Worm (Caenorhabditis elegans) whole organism, L4 larva: Measurements from ENCODE around the gene chil-24.

Experiments used
- D1046.2 ChIP-seq: fragments of 200-800 bp; sonication (Bioruptor generic); IDR thresholded peaks from 2 replicates; pipeline ENCODE4 v1.3.6; 2022; ENCODE audit warnings: missing genetic modification characterization, missing compliant biosample characterization
- F26F4.8 ChIP-seq: fragments of 200-800 bp; sonication (Bioruptor generic); conservative IDR thresholded peaks from 2 replicates; pipeline ENCODE4 v1.3.6; 2022; ENCODE audit warnings: missing genetic modification characterization, missing compliant biosample characterization
- R02D3.7 ChIP-seq: fragments of 150-350 bp; sonication (generic microtip); optimal IDR thresholded peaks from 3 replicates; lab custom pipeline; 2014; ENCODE audit warnings: missing biosample characterization, missing genetic modification characterization
- T26A8.4 ChIP-seq: fragments of 200-800 bp; sonication (Bioruptor generic); IDR thresholded peaks from 2 replicates; pipeline ENCODE4 v1.3.6; 2022; ENCODE audit warnings: missing genetic modification characterization, missing compliant biosample characterization
- Y105C5A.15 ChIP-seq: fragments of 200-800 bp; sonication (Bioruptor generic); IDR thresholded peaks from 2 replicates; pipeline ENCODE4 v1.3.6; 2022; ENCODE audit warnings: missing genetic modification characterization, missing compliant biosample characterization
- ZK337.2 ChIP-seq: fragments of 200-800 bp; sonication (Bioruptor generic); IDR thresholded peaks from 2 replicates; pipeline ENCODE4 v1.3.6; 2022; ENCODE audit warnings: missing genetic modification reagents, missing genetic modification characterization, missing compliant biosample characterization
- aha-1 ChIP-seq: fragments of 150-350 bp; peaks from one replicate; lab custom pipeline; 2014; ENCODE audit warnings: missing biosample characterization, missing genetic modification characterization
- arid-1 ChIP-seq: fragments of 200-800 bp; sonication (Bioruptor generic); conservative IDR thresholded peaks from 2 replicates; pipeline ENCODE4 v1.3.6; 2022; ENCODE audit warnings: missing genetic modification reagents, missing genetic modification characterization, missing compliant biosample characterization
- ceh-82 ChIP-seq: sonication (generic microtip); optimal IDR thresholded peaks from 2 replicates; lab custom pipeline; 2017; ENCODE audit warnings: missing biosample characterization, missing genetic modification characterization
- ces-1 ChIP-seq: fragments of 150-350 bp; sonication (generic microtip); optimal IDR thresholded peaks from 4 replicates; lab custom pipeline; 2014; ENCODE audit warnings: missing biosample characterization, missing genetic modification reagents, missing genetic modification characterization
- daf-19 ChIP-seq: fragments of 200-800 bp; sonication (Bioruptor generic); conservative IDR thresholded peaks from 2 replicates; pipeline ENCODE4 v1.3.6; 2022; ENCODE audit warnings: missing genetic modification characterization, missing compliant biosample characterization
- daf-8 ChIP-seq: fragments of 200-800 bp; sonication (Bioruptor generic); IDR thresholded peaks from 2 replicates; pipeline ENCODE4 v1.3.6; 2022; ENCODE audit warnings: missing genetic modification characterization, missing compliant biosample characterization
- dmd-6 ChIP-seq: fragments of 200-800 bp; sonication (Bioruptor generic); IDR thresholded peaks from 2 replicates; pipeline ENCODE4 v1.3.6; 2022; ENCODE audit warnings: missing genetic modification reagents, missing genetic modification characterization, missing compliant biosample characterization
- dmd-9 ChIP-seq: fragments of 200-800 bp; sonication (Bioruptor generic); IDR thresholded peaks from 2 replicates; pipeline ENCODE4 v1.3.6; 2022; ENCODE audit warnings: missing genetic modification reagents, missing genetic modification characterization, missing compliant biosample characterization
- dpl-1 ChIP-seq: fragments of 150-350 bp; optimal IDR thresholded peaks from 2 replicates; lab custom pipeline; 2014; ENCODE audit warnings: missing biosample characterization, missing genetic modification reagents, missing genetic modification characterization
- duxl-1 ChIP-seq: sonication (generic microtip); optimal IDR thresholded peaks from 2 replicates; lab custom pipeline; 2016; ENCODE audit warnings: mild to moderate bottlenecking, missing genetic modification characterization, moderate library complexity, missing compliant biosample characterization; ENCODE audit not compliant: poor library complexity
- egl-43 ChIP-seq: fragments of 200-800 bp; sonication (Bioruptor generic); IDR thresholded peaks from 2 replicates; pipeline ENCODE4 v1.3.6; 2022; ENCODE audit warnings: missing genetic modification reagents, missing genetic modification characterization, missing compliant biosample characterization
- hlh-11 ChIP-seq: fragments of 200-800 bp; sonication (Bioruptor generic); optimal IDR thresholded peaks from 2 replicates; lab custom pipeline; 2018; ENCODE audit warnings: mild to moderate bottlenecking, missing genetic modification characterization, missing compliant biosample characterization
- jun-1 ChIP-seq: fragments of 150-350 bp; optimal IDR thresholded peaks from 2 replicates; lab custom pipeline; 2014; ENCODE audit warnings: missing biosample characterization, missing genetic modification reagents, missing genetic modification characterization
- lin-13 ChIP-seq: fragments of 150-350 bp; optimal IDR thresholded peaks from 2 replicates; lab custom pipeline; 2014; ENCODE audit warnings: missing biosample characterization, missing genetic modification reagents, missing genetic modification characterization
- lin-15B ChIP-seq: fragments of 150-350 bp; sonication (generic microtip); optimal IDR thresholded peaks from 3 replicates; lab custom pipeline; 2014; ENCODE audit warnings: missing biosample characterization, missing genetic modification characterization
- lir-3 ChIP-seq: sonication (generic microtip); optimal IDR thresholded peaks from 2 replicates; lab custom pipeline; 2016; ENCODE audit warnings: mild to moderate bottlenecking, missing genetic modification characterization, missing compliant biosample characterization
- lsy-2 ChIP-seq, 2 experiments: fragments of 150-350 bp in 1 of 2; sonication (generic microtip) in 1 of 2; optimal IDR thresholded peaks; 2 replicates each; lab custom pipeline; 2014 to 2017; ENCODE audit warnings: missing biosample characterization in 2 of 2, missing genetic modification characterization in 2 of 2
- madf-5 ChIP-seq, 2 experiments: fragments of 200-800 bp; sonication (Bioruptor generic); IDR thresholded peaks; 2 replicates each; pipeline ENCODE4 v1.3.6; 2022; ENCODE audit warnings: missing compliant biosample characterization in 2 of 2, missing genetic modification characterization in 2 of 2
- mep-1 ChIP-seq: fragments of 150-350 bp; sonication (generic microtip); optimal IDR thresholded peaks from 3 replicates; lab custom pipeline; 2014; ENCODE audit warnings: missing biosample characterization, missing genetic modification characterization
- mes-2 ChIP-seq: sonication (generic microtip); optimal IDR thresholded peaks from 2 replicates; lab custom pipeline; 2016; ENCODE audit warnings: missing genotype, mild to moderate bottlenecking, missing genetic modification characterization, missing compliant biosample characterization; ENCODE audit not compliant: poor library complexity, severe bottlenecking
- nhr-102 ChIP-seq: sonication (generic microtip); optimal IDR thresholded peaks from 2 replicates; lab custom pipeline; 2016; ENCODE audit warnings: mild to moderate bottlenecking, missing genetic modification characterization, moderate library complexity, missing compliant biosample characterization
- nhr-111 ChIP-seq: fragments of 200-800 bp; sonication (Bioruptor generic); optimal IDR thresholded peaks from 2 replicates; lab custom pipeline; 2018; ENCODE audit warnings: mild to moderate bottlenecking, missing genetic modification characterization, missing compliant biosample characterization
- nhr-76 ChIP-seq: fragments of 150-350 bp; optimal IDR thresholded peaks from 2 replicates; lab custom pipeline; 2014; ENCODE audit warnings: missing biosample characterization, missing genetic modification characterization
- pha-4 ChIP-seq, 2 experiments: fragments of 150-350 bp in 1 of 2; fragments of 200-800 bp in 1 of 2; sonication (Bioruptor generic) in 1 of 2; IDR thresholded peaks in 1 of 2; optimal IDR thresholded peaks in 1 of 2; 2 replicates each; pipeline versions ENCODE4 v1.3.6 to Lab custom; 2014 to 2022; ENCODE audit warnings: missing genetic modification characterization in 2 of 2, missing genetic modification reagents in 2 of 2, missing biosample characterization in 1 of 2, missing compliant biosample characterization in 1 of 2
- set-16 ChIP-seq: fragments of 200-800 bp; sonication (Bioruptor generic); IDR thresholded peaks from 2 replicates; pipeline ENCODE4 v1.3.6; 2022; ENCODE audit warnings: missing genetic modification reagents, missing genetic modification characterization, missing compliant biosample characterization
- snpc-1.2 ChIP-seq: fragments of 200-800 bp; sonication (Bioruptor generic); IDR thresholded peaks from 2 replicates; pipeline ENCODE4 v1.3.6; 2022; ENCODE audit warnings: missing genetic modification reagents, missing genetic modification characterization, missing compliant biosample characterization
- spr-1 ChIP-seq: sonication (generic microtip); optimal IDR thresholded peaks from 2 replicates; lab custom pipeline; 2016; ENCODE audit warnings: mild to moderate bottlenecking, missing genetic modification characterization, missing compliant biosample characterization
- tra-1 ChIP-seq: fragments of 200-800 bp; sonication (Bioruptor generic); IDR thresholded peaks from 2 replicates; pipeline ENCODE4 v1.3.6; 2022; ENCODE audit warnings: missing genetic modification reagents, missing genetic modification characterization, missing compliant biosample characterization
- zfp-2 ChIP-seq: sonication (generic microtip); optimal IDR thresholded peaks from 2 replicates; lab custom pipeline; 2016; ENCODE audit warnings: mild to moderate bottlenecking, missing genetic modification characterization, missing compliant biosample characterization
- zip-2 ChIP-seq: fragments of 150-350 bp; optimal IDR thresholded peaks from 2 replicates; lab custom pipeline; 2014; ENCODE audit warnings: missing biosample characterization, missing genetic modification characterization
- ztf-7 ChIP-seq: fragments of 150-350 bp; optimal IDR thresholded peaks from 2 replicates; lab custom pipeline; 2014; ENCODE audit warnings: missing biosample characterization, missing genetic modification characterization

chil-24 gene

ce11 chrII:3105765-3106164 lies 23.2 kb upstream of the chil-24 start, which contains the start of gene clec-122:
Gene clec-122, plus strand, starts transcription at chrII:3106065.
- no peak for TF ChIP-seq ZK337.2 (GFP tag; lab: Robert Waterston, UW)
- no peak for TF ChIP-seq daf-19 (GFP tag; lab: Robert Waterston, UW)
- TF ChIP-seq lin-15B (tag; lab: Kevin White, UChicago) = no peak
- no peak for TF ChIP-seq pha-4 (GFP tag; IDR thresholded peaks at IDR 0.05; lab: Robert Waterston, UW)
- no peak for TF ChIP-seq pha-4 (tag; optimal IDR thresholded peaks at IDR 0.05; lab: Kevin White, UChicago)
- no peak for TF ChIP-seq ces-1
- no peak for TF ChIP-seq zfp-2 (tag; lab: Kevin White, UChicago)
- TF ChIP-seq Y105C5A.15 = no peak
- no peak for TF ChIP-seq F26F4.8 (GFP tag; lab: Robert Waterston, UW)
- TF ChIP-seq lsy-2 (tag; optimal IDR thresholded peaks at IDR 0.05; lab: Kevin White, UChicago) = no peak
- no peak for TF ChIP-seq R02D3.7 (tag; lab: Kevin White, UChicago)

ce11 chrII:3108101-3108500 lies 20.9 kb upstream of the chil-24 start:
- TF ChIP-seq jun-1 (tag; lab: Kevin White, UChicago) = no peak
- TF ChIP-seq egl-43 (GFP tag; lab: Robert Waterston, UW) = 0 out of 2 replicates have a peak, but pooled peaks have one; percentile 16
- TF ChIP-seq lin-13 (GFP tag; lab: Kevin White, UChicago) = no peak
- no peak for TF ChIP-seq hlh-11 (tag; lab: Kevin White, UChicago)
- TF ChIP-seq tra-1 (GFP tag; lab: Robert Waterston, UW) = no peak
- no peak for TF ChIP-seq D1046.2 (GFP tag; lab: Robert Waterston, UW)
- no peak for TF ChIP-seq duxl-1
- TF ChIP-seq spr-1 (tag; lab: Kevin White, UChicago) = no peak
- TF ChIP-seq madf-5 (GFP tag; IDR thresholded peaks at IDR 0.05; lab: Robert Waterston, UW) = no peak
- TF ChIP-seq set-16 (GFP tag; lab: Robert Waterston, UW) = peak; percentile 94
- no peak for TF ChIP-seq dmd-9 (GFP tag; lab: Robert Waterston, UW)
- no peak for TF ChIP-seq arid-1
- no peak for TF ChIP-seq ztf-7 (tag; lab: Kevin White, UChicago)
- TF ChIP-seq F26F4.8 (GFP tag; lab: Robert Waterston, UW) = peak; percentile 55; the same call in 1 of the 2 replicates
- TF ChIP-seq ceh-82 (tag; lab: Kevin White, UChicago) = no peak
- TF ChIP-seq nhr-76 = no peak
- no peak for TF ChIP-seq nhr-102
- no peak for TF ChIP-seq nhr-111
- TF ChIP-seq snpc-1.2 (GFP tag; lab: Robert Waterston, UW) = no peak
- TF ChIP-seq dpl-1 (GFP tag; lab: Kevin White, UChicago) = no peak
- no peak for TF ChIP-seq T26A8.4 (GFP tag; lab: Robert Waterston, UW)
- no peak for TF ChIP-seq zip-2 (tag; lab: Kevin White, UChicago)
- TF ChIP-seq lir-3 (tag; lab: Kevin White, UChicago) = no peak
- TF ChIP-seq mes-2 = no peak
- TF ChIP-seq pha-4 (GFP tag; IDR thresholded peaks at IDR 0.05; lab: Robert Waterston, UW) = no peak
- TF ChIP-seq pha-4 (tag; optimal IDR thresholded peaks at IDR 0.05; lab: Kevin White, UChicago) = no peak

ce11 chrII:3109533-3109932 lies 19.4 kb upstream of the chil-24 start:
- TF ChIP-seq mep-1 (no peak), daf-8 (GFP tag; lab: Robert Waterston, UW) (no peak), set-16 (GFP tag; lab: Robert Waterston, UW) (peak; percentile 70), dmd-6 (GFP tag; lab: Robert Waterston, UW) (no peak), aha-1 (tag; lab: Kevin White, UChicago) (peak; percentile 80)
